Worm (Caenorhabditis elegans) whole organism, late embryonic: ENCODE measurements around the gene Y102A5C.27.

Experiments used
- C08G9.2 ChIP-seq: sonication (generic microtip); optimal IDR thresholded peaks from 2 replicates; lab custom pipeline; 2016; ENCODE audit warnings: mild to moderate bottlenecking, missing genetic modification characterization, moderate library complexity, missing compliant biosample characterization
- C38D4.7 ChIP-seq: fragments of 200-800 bp; sonication (Bioruptor generic); optimal IDR thresholded peaks from 2 replicates; lab custom pipeline; 2018; ENCODE audit warnings: mild to moderate bottlenecking, missing genetic modification characterization, moderate library complexity, missing compliant biosample characterization
- F13H6.1 ChIP-seq: sonication (generic microtip); optimal IDR thresholded peaks from 2 replicates; lab custom pipeline; 2016; ENCODE audit warnings: missing genetic modification characterization, missing compliant biosample characterization
- K09A11.1 ChIP-seq: sonication (generic microtip); optimal IDR thresholded peaks from 2 replicates; lab custom pipeline; 2017; ENCODE audit warnings: antibody characterized with exemption, mild to moderate bottlenecking, missing genetic modification characterization, missing compliant biosample characterization; ENCODE audit not compliant: insufficient read depth
- Y22D7AL.16 ChIP-seq: sonication (generic microtip); optimal IDR thresholded peaks from 2 replicates; lab custom pipeline; 2016; ENCODE audit warnings: missing genetic modification characterization, missing compliant biosample characterization
- ceh-14 ChIP-seq: sonication (generic microtip); optimal IDR thresholded peaks from 2 replicates; lab custom pipeline; 2016; ENCODE audit warnings: missing genotype, missing genetic modification characterization, missing compliant biosample characterization
- ceh-18 ChIP-seq: sonication (generic microtip); optimal IDR thresholded peaks from 2 replicates; lab custom pipeline; 2016; ENCODE audit warnings: missing genetic modification characterization, missing compliant biosample characterization
- ceh-19 ChIP-seq: fragments of 200-800 bp; sonication (Bioruptor generic); optimal IDR thresholded peaks from 2 replicates; lab custom pipeline; 2018; ENCODE audit warnings: mild to moderate bottlenecking, missing genetic modification characterization, missing compliant biosample characterization
- ceh-2 ChIP-seq: sonication (generic microtip); optimal IDR thresholded peaks from 2 replicates; lab custom pipeline; 2016; ENCODE audit warnings: missing genotype, missing genetic modification characterization, missing compliant biosample characterization
- ceh-24 ChIP-seq: sonication (generic microtip); optimal IDR thresholded peaks from 2 replicates; lab custom pipeline; 2016; ENCODE audit warnings: mild to moderate bottlenecking, missing genetic modification characterization, missing compliant biosample characterization
- ceh-30 ChIP-seq: fragments of 150-350 bp; optimal IDR thresholded peaks from 2 replicates; lab custom pipeline; 2014; ENCODE audit warnings: missing biosample characterization, missing genetic modification characterization
- ceh-31 ChIP-seq: sonication (generic microtip); optimal IDR thresholded peaks from 2 replicates; lab custom pipeline; 2016; ENCODE audit warnings: missing genetic modification characterization, missing compliant biosample characterization
- ceh-34 ChIP-seq: sonication (generic microtip); optimal IDR thresholded peaks from 2 replicates; lab custom pipeline; 2016; ENCODE audit warnings: mild to moderate bottlenecking, missing genetic modification characterization, missing compliant biosample characterization
- ceh-45 ChIP-seq: fragments of 200-800 bp; sonication (Bioruptor generic); IDR thresholded peaks from 2 replicates; pipeline ENCODE4 v1.3.6; 2022; ENCODE audit warnings: missing genetic modification reagents, missing genetic modification characterization, missing compliant biosample characterization
- ceh-9 ChIP-seq: sonication (generic microtip); optimal IDR thresholded peaks from 2 replicates; lab custom pipeline; 2016; ENCODE audit warnings: mild to moderate bottlenecking, missing genetic modification characterization, inconsistent platforms, missing compliant biosample characterization
- elt-2 ChIP-seq: sonication (generic microtip); optimal IDR thresholded peaks from 2 replicates; lab custom pipeline; 2016; ENCODE audit warnings: missing genetic modification reagents, missing genetic modification characterization, missing compliant biosample characterization
- elt-4 ChIP-seq: sonication (generic microtip); optimal IDR thresholded peaks from 2 replicates; lab custom pipeline; 2016; ENCODE audit warnings: missing genetic modification characterization, missing compliant biosample characterization
- ets-4 ChIP-seq: sonication (generic microtip); optimal IDR thresholded peaks from 2 replicates; lab custom pipeline; 2016; ENCODE audit warnings: missing genetic modification characterization, missing compliant biosample characterization
- fax-1 ChIP-seq: sonication (generic microtip); optimal IDR thresholded peaks from 2 replicates; lab custom pipeline; 2016; ENCODE audit warnings: missing genotype, missing genetic modification characterization, missing compliant biosample characterization
- gmeb-2 ChIP-seq: sonication (generic microtip); optimal IDR thresholded peaks from 2 replicates; lab custom pipeline; 2016; ENCODE audit warnings: missing genetic modification characterization, inconsistent platforms, missing compliant biosample characterization
- hlh-13 ChIP-seq: fragments of 200-800 bp; sonication (Bioruptor generic); optimal IDR thresholded peaks from 2 replicates; lab custom pipeline; 2018; ENCODE audit warnings: mild to moderate bottlenecking, missing genetic modification characterization, missing compliant biosample characterization
- hlh-8 ChIP-seq: sonication (generic microtip); optimal IDR thresholded peaks from 2 replicates; lab custom pipeline; 2016; ENCODE audit warnings: missing genotype, missing genetic modification characterization, missing compliant biosample characterization
- madf-2 ChIP-seq: sonication (generic microtip); optimal IDR thresholded peaks from 2 replicates; lab custom pipeline; 2017; ENCODE audit warnings: missing genetic modification characterization, missing compliant biosample characterization
- nfya-1 ChIP-seq: sonication (generic microtip); optimal IDR thresholded peaks from 2 replicates; lab custom pipeline; 2017; ENCODE audit warnings: missing genetic modification characterization, mild to moderate bottlenecking, missing compliant biosample characterization, antibody characterized with exemption, moderate library complexity
- nhr-11 ChIP-seq: fragments of 150-350 bp; optimal IDR thresholded peaks from 2 replicates; lab custom pipeline; 2014; ENCODE audit warnings: missing biosample characterization, missing genetic modification characterization
- nhr-232 ChIP-seq: sonication (generic microtip); optimal IDR thresholded peaks from 2 replicates; lab custom pipeline; 2016; ENCODE audit warnings: missing genetic modification characterization, missing compliant biosample characterization
- npax-4 ChIP-seq: sonication (generic microtip); optimal IDR thresholded peaks from 2 replicates; lab custom pipeline; 2016; ENCODE audit warnings: missing genetic modification characterization, missing compliant biosample characterization
- odd-2 ChIP-seq: sonication (generic microtip); optimal IDR thresholded peaks from 2 replicates; lab custom pipeline; 2017; ENCODE audit warnings: antibody characterized with exemption, mild to moderate bottlenecking, missing genetic modification characterization, missing compliant biosample characterization
- pat-9 ChIP-seq: fragments of 200-800 bp; sonication (Bioruptor generic); optimal IDR thresholded peaks from 2 replicates; lab custom pipeline; 2018; ENCODE audit warnings: mild to moderate bottlenecking, missing genetic modification characterization, moderate library complexity, missing compliant biosample characterization
- pax-1 ChIP-seq: fragments of 150-350 bp; optimal IDR thresholded peaks from 2 replicates; lab custom pipeline; 2014; ENCODE audit warnings: missing biosample characterization, missing genetic modification characterization
- pqm-1 ChIP-seq: sonication (generic microtip); optimal IDR thresholded peaks from 2 replicates; lab custom pipeline; 2016; ENCODE audit warnings: missing genetic modification characterization, missing compliant biosample characterization
- pros-1 ChIP-seq: fragments of 150-350 bp; optimal IDR thresholded peaks from 2 replicates; lab custom pipeline; 2014; ENCODE audit warnings: missing biosample characterization, missing genetic modification reagents, missing genetic modification characterization
- ref-2 ChIP-seq: sonication (generic microtip); optimal IDR thresholded peaks from 2 replicates; lab custom pipeline; 2016; ENCODE audit warnings: missing genetic modification characterization, missing compliant biosample characterization
- rnt-1 ChIP-seq: sonication (generic microtip); optimal IDR thresholded peaks from 2 replicates; lab custom pipeline; 2016; ENCODE audit warnings: missing genetic modification characterization, missing compliant biosample characterization
- sdc-2 ChIP-seq: sonication (generic microtip); optimal IDR thresholded peaks from 2 replicates; lab custom pipeline; 2016; ENCODE audit warnings: missing genotype, missing genetic modification characterization, missing compliant biosample characterization
- sox-4 ChIP-seq: sonication (generic microtip); optimal IDR thresholded peaks from 2 replicates; lab custom pipeline; 2017; ENCODE audit warnings: mild to moderate bottlenecking, missing genetic modification characterization, inconsistent platforms, missing compliant biosample characterization
- syd-9 ChIP-seq: sonication (generic microtip); optimal IDR thresholded peaks from 2 replicates; lab custom pipeline; 2016; ENCODE audit warnings: mild to moderate bottlenecking, missing genetic modification characterization, moderate library complexity, missing compliant biosample characterization
- tbx-7 ChIP-seq: sonication (generic microtip); optimal IDR thresholded peaks from 2 replicates; lab custom pipeline; 2016; ENCODE audit warnings: missing genotype, missing genetic modification characterization, missing compliant biosample characterization
- unc-3 ChIP-seq, 2 experiments: fragments of 200-800 bp in 1 of 2; sonication (Bioruptor generic) in 1 of 2; sonication (generic microtip) in 1 of 2; conservative IDR thresholded peaks in 1 of 2; optimal IDR thresholded peaks in 1 of 2; 2 replicates each; pipeline versions ENCODE4 v1.3.6 to Lab custom; 2016 to 2022; ENCODE audit warnings: missing compliant biosample characterization in 2 of 2, missing genetic modification characterization in 2 of 2, missing genetic modification reagents in 1 of 2
- unc-42 ChIP-seq: sonication (generic microtip); optimal IDR thresholded peaks from 2 replicates; lab custom pipeline; 2016; ENCODE audit warnings: missing genotype, missing genetic modification characterization, missing compliant biosample characterization
- unc-86 ChIP-seq: sonication (generic microtip); optimal IDR thresholded peaks from 2 replicates; lab custom pipeline; 2016; ENCODE audit warnings: missing genetic modification characterization, missing compliant biosample characterization
- zip-5 ChIP-seq: sonication (generic microtip); optimal IDR thresholded peaks from 2 replicates; lab custom pipeline; 2016; ENCODE audit warnings: missing genetic modification characterization, missing compliant biosample characterization

The Y102A5C.27 gene

DNA sequence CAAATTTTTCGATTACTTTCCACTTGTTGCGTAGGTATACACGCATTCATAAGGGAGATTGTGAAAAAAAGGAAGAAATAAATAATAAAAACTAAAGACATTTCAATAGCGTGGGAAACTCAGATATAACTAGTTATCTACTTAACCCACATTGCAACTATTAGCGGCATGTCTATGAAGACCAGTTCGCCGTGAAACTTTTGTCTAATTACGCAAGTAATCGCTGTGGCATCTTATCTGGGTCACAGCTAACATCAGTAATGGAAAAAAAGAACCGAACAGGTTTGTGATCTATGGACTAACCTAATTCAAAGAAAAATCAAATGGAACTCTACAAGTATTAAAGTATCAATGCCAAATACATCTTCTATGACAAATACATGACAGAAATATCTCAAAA lies 24.7 kb upstream of the Y102A5C.27 start, which contains the start of gene clec-241:
TSS of gene clec-241 (minus strand) at position 101 of the 400 bp plus-strand sequence.
- no peak for TF ChIP-seq ceh-14 (tag; lab: Kevin White, UChicago)
- no peak for TF ChIP-seq unc-86 (tag; lab: Kevin White, UChicago)
- TF ChIP-seq madf-2 (tag; lab: Kevin White, UChicago): no peak
- TF ChIP-seq pqm-1 (tag; lab: Kevin White, UChicago): no peak
- TF ChIP-seq ceh-24: no peak
- TF ChIP-seq, all 69 proteins: peak for 0

DNA sequence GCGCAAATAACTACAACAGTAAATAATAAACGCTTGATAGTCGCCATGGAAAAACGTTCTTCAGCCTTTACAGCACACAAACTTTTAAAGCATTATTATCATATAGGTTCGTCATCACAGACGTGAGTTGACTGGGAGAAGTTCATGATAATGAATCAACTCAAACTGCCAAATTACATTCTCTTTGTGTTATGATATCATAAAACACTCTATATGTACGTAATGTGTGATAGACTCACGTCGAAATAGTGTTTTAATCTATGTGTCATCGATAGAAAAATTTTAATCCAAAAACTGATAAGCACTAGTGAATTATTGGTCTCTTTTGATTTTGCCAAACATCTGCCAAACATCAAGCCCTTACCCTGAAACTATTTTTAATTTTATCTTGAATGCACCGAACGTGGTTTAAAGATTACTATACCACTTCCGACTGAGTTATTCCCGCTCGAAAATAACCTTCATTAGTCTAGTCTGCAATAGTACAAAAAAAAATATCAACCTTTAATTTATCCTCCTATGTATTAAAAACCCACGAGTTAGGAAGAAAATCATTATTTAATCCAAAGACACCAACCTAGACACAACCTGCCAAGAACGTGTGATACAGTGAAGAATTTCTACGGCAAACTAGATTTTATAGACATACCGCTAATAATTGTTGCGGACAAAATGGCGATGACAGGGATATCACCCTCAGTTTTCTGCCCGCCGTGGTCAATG lies 21.0 kb upstream of the Y102A5C.27 start, which contains the start of the genes clc-12 and clec-240:
TSS of gene clc-12 (minus strand) at position 47 of the 723 bp plus-strand sequence.
TSS of gene clec-240 (plus strand) at position 673 of the 723 bp plus-strand sequence.
- TF ChIP-seq nfya-1 (tag; lab: Kevin White, UChicago) (no peak), ets-4 (tag; lab: Kevin White, UChicago) (no peak), unc-42 (tag; lab: Kevin White, UChicago) (no peak), ceh-19 (GFP tag; lab: Kevin White, UChicago) (no peak), K09A11.1 (tag; lab: Kevin White, UChicago) (no peak), gmeb-2 (tag; lab: Kevin White, UChicago) (no peak), rnt-1 (tag; lab: Kevin White, UChicago) (no peak), ceh-31 (tag; lab: Kevin White, UChicago) (no peak), nhr-11 (tag; lab: Kevin White, UChicago) (no peak), C38D4.7 (GFP tag; lab: Kevin White, UChicago) (no peak), ceh-2 (tag; lab: Kevin White, UChicago) (no peak), ceh-45 (GFP tag; lab: Robert Waterston, UW) (no peak), Y22D7AL.16 (no peak), elt-2 (tag; lab: Kevin White, UChicago) (no peak)

ce11 chrV:17008302-17008701 lies 19.8 kb upstream of the Y102A5C.27 start, which contains the start of gene sri-69:
sri-69 (minus strand) TSS chrV:17008402.
- no peak for TF ChIP-seq C08G9.2
- TF ChIP-seq pax-1 (tag; lab: Kevin White, UChicago): no peak
- no peak for TF ChIP-seq pros-1 (tag; lab: Kevin White, UChicago)
- TF ChIP-seq ceh-31 (tag; lab: Kevin White, UChicago): no peak
- no peak for TF ChIP-seq Y22D7AL.16
- TF ChIP-seq pat-9 (tag; lab: Kevin White, UChicago): no peak
- TF ChIP-seq ceh-18 (tag; lab: Kevin White, UChicago): no peak
- TF ChIP-seq nfya-1 (tag; lab: Kevin White, UChicago): no peak
- TF ChIP-seq tbx-7 (tag; lab: Kevin White, UChicago): no peak
- TF ChIP-seq elt-2 (tag; lab: Kevin White, UChicago): no peak
- no peak for TF ChIP-seq sdc-2 (tag; lab: Kevin White, UChicago)
- no peak for TF ChIP-seq syd-9 (tag; lab: Kevin White, UChicago)
- no peak for TF ChIP-seq nhr-232 (tag; lab: Kevin White, UChicago)
- no peak for TF ChIP-seq ets-4 (tag; lab: Kevin White, UChicago)
- no peak for TF ChIP-seq ceh-30 (tag; lab: Kevin White, UChicago)

DNA sequence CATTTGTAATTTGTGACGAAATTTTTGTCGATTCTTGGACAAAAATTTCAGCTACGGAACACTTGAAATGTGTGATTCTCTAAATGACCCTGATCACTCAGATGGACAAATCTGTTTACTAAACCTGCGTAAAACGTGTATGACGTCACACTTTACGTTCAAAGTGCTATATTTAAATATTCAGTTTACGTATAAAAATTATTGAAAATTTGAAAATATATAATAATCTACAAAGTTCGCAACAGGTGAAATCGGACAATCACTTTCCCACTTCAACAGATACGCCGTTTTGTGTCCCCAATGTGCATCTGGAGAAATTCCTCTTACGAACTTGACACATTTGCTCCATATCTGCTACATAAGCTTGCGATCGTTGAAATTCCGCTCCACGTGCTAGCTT lies 16.7 kb upstream of the Y102A5C.27 start, which contains the start of gene srh-131:
TSS of gene srh-131 (plus strand) at position 301 of the 400 bp plus-strand sequence.
- TF ChIP-seq ceh-19 (GFP tag; lab: Kevin White, UChicago) (no peak), zip-5 (tag; lab: Kevin White, UChicago) (no peak), ceh-9 (tag; lab: Kevin White, UChicago) (no peak), ceh-34 (no peak), C08G9.2 (no peak)

ce11 chrV:17001167-17001566 lies 12.7 kb upstream of the Y102A5C.27 start, which contains the start of gene sri-9:
sri-9 (plus strand) TSS chrV:17001467.
- no peak for TF ChIP-seq elt-4 (tag; lab: Kevin White, UChicago)
- no peak for TF ChIP-seq sox-4 (tag; lab: Kevin White, UChicago)
- no peak for TF ChIP-seq F13H6.1 (tag; lab: Kevin White, UChicago)
- TF ChIP-seq hlh-8: no peak
- TF ChIP-seq K09A11.1 (tag; lab: Kevin White, UChicago): no peak
- TF ChIP-seq C38D4.7 (GFP tag; lab: Kevin White, UChicago): no peak
- no peak for TF ChIP-seq nfya-1 (tag; lab: Kevin White, UChicago)
- TF ChIP-seq npax-4: no peak
- no peak for TF ChIP-seq fax-1 (tag; lab: Kevin White, UChicago)
- TF ChIP-seq unc-3 (GFP tag; conservative IDR thresholded peaks at IDR 0.05; lab: Robert Waterston, UW): no peak
- TF ChIP-seq unc-3 (tag; optimal IDR thresholded peaks at IDR 0.05; lab: Kevin White, UChicago): no peak
- TF ChIP-seq rnt-1 (tag; lab: Kevin White, UChicago): no peak
- TF ChIP-seq unc-86 (tag; lab: Kevin White, UChicago): no peak
- no peak for TF ChIP-seq odd-2
- no peak for TF ChIP-seq ref-2 (tag; lab: Kevin White, UChicago)
- no peak for TF ChIP-seq hlh-13 (GFP tag; lab: Kevin White, UChicago)
- TF ChIP-seq pat-9 (tag; lab: Kevin White, UChicago): no peak
